Worm (Caenorhabditis elegans) whole organism, mixed stage, embryonic: ENCODE measurements around the gene pqn-31.

ENCODE experiments used
- drap-1 ChIP-seq: fragments of 200-800 bp; sonication (Bioruptor generic); optimal IDR thresholded peaks from 3 replicates; lab custom pipeline; 2018; ENCODE audit warnings: mild to moderate bottlenecking, missing genetic modification characterization, missing compliant biosample characterization
- elt-3 ChIP-seq: fragments of 150-350 bp; optimal IDR thresholded peaks from 2 replicates; lab custom pipeline; 2014; ENCODE audit warnings: missing biosample characterization, missing genetic modification characterization
- hlh-1 ChIP-seq: fragments of 150-350 bp; optimal IDR thresholded peaks from 2 replicates; lab custom pipeline; 2014; ENCODE audit warnings: missing biosample characterization, missing genetic modification reagents, missing genetic modification characterization
- mab-5 ChIP-seq: fragments of 150-350 bp; optimal IDR thresholded peaks from 2 replicates; lab custom pipeline; 2014; ENCODE audit warnings: missing biosample characterization, missing genetic modification characterization
- mep-1 ChIP-seq: fragments of 150-350 bp; optimal IDR thresholded peaks from 2 replicates; lab custom pipeline; 2017; ENCODE audit warnings: missing biosample characterization, missing genetic modification reagents, missing genetic modification characterization, inconsistent platforms
- nhr-2 ChIP-seq: fragments of 150-350 bp; optimal IDR thresholded peaks from 2 replicates; lab custom pipeline; 2014; ENCODE audit warnings: missing biosample characterization, missing genetic modification characterization
- nhr-237 ChIP-seq: fragments of 150-350 bp; optimal IDR thresholded peaks from 2 replicates; lab custom pipeline; 2014; ENCODE audit warnings: missing biosample characterization, missing genetic modification characterization
- nhr-76 ChIP-seq: sonication (generic microtip); optimal IDR thresholded peaks from 2 replicates; lab custom pipeline; 2017; ENCODE audit warnings: missing biosample characterization, missing genetic modification characterization
- pha-4 ChIP-seq: fragments of 150-350 bp; optimal IDR thresholded peaks from 2 replicates; lab custom pipeline; 2018; ENCODE audit warnings: missing biosample characterization, missing genetic modification reagents, missing genetic modification characterization
- sem-2 ChIP-seq: fragments of 200-800 bp; sonication (Bioruptor generic); optimal IDR thresholded peaks from 2 replicates; lab custom pipeline; 2018; ENCODE audit warnings: mild to moderate bottlenecking, missing genetic modification characterization, missing compliant biosample characterization
- snpc-4 ChIP-seq: fragments of 150-350 bp; optimal IDR thresholded peaks from 2 replicates; lab custom pipeline; 2014; ENCODE audit warnings: missing biosample characterization, missing genetic modification characterization
- unc-39 ChIP-seq: fragments of 150-350 bp; optimal IDR thresholded peaks from 2 replicates; lab custom pipeline; 2014; ENCODE audit warnings: missing biosample characterization, missing genetic modification characterization
- unc-62 ChIP-seq: fragments of 150-350 bp; optimal IDR thresholded peaks from 2 replicates; lab custom pipeline; 2014; ENCODE audit warnings: missing biosample characterization, missing genetic modification reagents, missing genetic modification characterization
- ztf-11 ChIP-seq: fragments of 150-350 bp; optimal IDR thresholded peaks from 2 replicates; lab custom pipeline; 2014; ENCODE audit warnings: missing biosample characterization, missing genetic modification characterization

- TF ChIP-seq hlh-1 (no peak), nhr-2 (no peak), snpc-4 (no peak), sem-2 (GFP tag; lab: Kevin White, UChicago) (no peak), pha-4 (no peak), unc-62 (no peak), nhr-237 (tag; lab: Kevin White, UChicago) (no peak), mab-5 (tag; lab: Kevin White, UChicago) (no peak), ztf-11 (tag; lab: Kevin White, UChicago) (no peak), mep-1 (tag; lab: Kevin White, UChicago) (no peak), nhr-76 (tag; lab: Kevin White, UChicago) (no peak), unc-39 (tag; lab: Kevin White, UChicago) (no peak), drap-1 (GFP tag; lab: Kevin White, UChicago) (no peak), elt-3 (tag; lab: Kevin White, UChicago) (no peak)
Observed at ce11 chrV:9148151-9148550, 38.8 kb downstream of the pqn-31 start.
